ENCODE assay signal across 3 fruit fly cellular contexts in the genomic region with DNA sequence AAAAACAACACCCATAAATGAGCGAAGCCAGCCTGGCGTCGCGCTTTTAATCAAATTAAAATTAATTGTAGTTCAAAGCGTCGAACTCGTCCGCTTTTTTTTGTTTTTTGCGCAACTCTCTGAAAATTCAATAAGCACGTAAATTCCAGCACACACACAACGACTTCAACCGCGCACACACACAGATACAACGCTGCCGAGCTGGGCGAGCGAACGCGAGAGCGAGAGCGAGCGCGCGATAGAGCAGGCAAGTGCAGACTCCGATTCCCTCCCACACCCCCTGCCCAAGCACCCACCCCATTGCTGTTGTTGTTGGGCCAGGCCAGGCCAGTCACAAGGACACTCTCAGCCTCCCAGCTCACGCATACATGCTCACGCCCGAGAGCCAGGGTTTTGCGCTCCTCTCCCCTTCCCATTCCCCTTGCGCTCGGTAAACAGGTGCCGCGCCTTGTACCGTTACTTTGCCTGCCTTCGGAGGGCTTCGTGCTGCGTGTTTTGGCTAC.
TF ChIP-seq lines count a peak whose summit lies in the region.

No protein-coding gene starts in this region.

TF ChIP-seq in whole organism, embryonic, 481 proteins besides CTCF, POLR2A, EP300 and RAD21 (continued from another document and continues in another):
- TF ChIP-seq Oli (tag; optimal IDR thresholded peaks at IDR 0.05; lab: Kevin White, UChicago) (no peak), dan (GFP tag; IDR thresholded peaks at IDR 0.05; lab: Robert Waterston, UW) (no peak), p53 (GFP tag; optimal IDR thresholded peaks at IDR 0.05; lab: Kevin White, UChicago) (no peak), CG12219 (GFP tag; optimal IDR thresholded peaks at IDR 0.05; lab: Kevin White, UChicago) (no peak), CG17568 (GFP tag; optimal IDR thresholded peaks at IDR 0.05; lab: Kevin White, UChicago) (no peak), gro (GFP tag; optimal IDR thresholded peaks at IDR 0.05; lab: Kevin White, UChicago) (no peak), CG8388 (GFP tag; optimal IDR thresholded peaks at IDR 0.05; lab: Kevin White, UChicago) (no peak), Dll (GFP tag; IDR thresholded peaks at IDR 0.05; lab: Robert Waterston, UW; ENCODE audit: partially characterized antibody) (no peak), lbe (GFP tag; optimal IDR thresholded peaks at IDR 0.05; lab: Kevin White, UChicago) (peak; percentile 7), luna (GFP tag; optimal IDR thresholded peaks at IDR 0.05; lab: Kevin White, UChicago) (no peak), prd (optimal IDR thresholded peaks at IDR 0.05; lab: Kevin White, UChicago) (no peak), prd (GFP tag; IDR thresholded peaks at IDR 0.05; lab: Robert Waterston, UW) (no peak), Scr (GFP tag; IDR thresholded peaks at IDR 0.05; lab: Robert Waterston, UW; ENCODE audit: partially characterized antibody) (no peak), tll (GFP tag; optimal IDR thresholded peaks at IDR 0.05; lab: Kevin White, UChicago) (no peak), Xrp1 (GFP tag; IDR thresholded peaks at IDR 0.05; lab: Robert Waterston, UW) (no peak), CG11695 (GFP tag; IDR thresholded peaks at IDR 0.05; lab: Robert Waterston, UW) (no peak), fd102C (GFP tag; optimal IDR thresholded peaks at IDR 0.05; lab: Kevin White, UChicago) (no peak), Vsx1 (GFP tag; optimal IDR thresholded peaks at IDR 0.05; lab: Kevin White, UChicago) (no peak), sob (GFP tag; IDR thresholded peaks at IDR 0.05; lab: Robert Waterston, UW) (peak; percentile 31; the same call in 1 of the 2 replicates), CG6689 (GFP tag; IDR thresholded peaks at IDR 0.05; lab: Robert Waterston, UW) (no peak), lmd (GFP tag; IDR thresholded peaks at IDR 0.05; lab: Robert Waterston, UW) (no peak), phol (tag; optimal IDR thresholded peaks at IDR 0.05; lab: Kevin White, UChicago) (no peak), CG10431 (GFP tag; optimal IDR thresholded peaks at IDR 0.05; lab: Kevin White, UChicago) (no peak), NC2β (GFP tag; optimal IDR thresholded peaks at IDR 0.05; lab: Kevin White, UChicago) (no peak), CG3281 (GFP tag; optimal IDR thresholded peaks at IDR 0.05; lab: Kevin White, UChicago) (no peak), gsb (GFP tag; IDR thresholded peaks at IDR 0.05; lab: Robert Waterston, UW) (no peak), hkb (optimal IDR thresholded peaks at IDR 0.05; lab: Kevin White, UChicago) (no peak), hkb (GFP tag; IDR thresholded peaks at IDR 0.05; lab: Robert Waterston, UW) (no peak), CG33213 (GFP tag; optimal IDR thresholded peaks at IDR 0.05; lab: Kevin White, UChicago) (no peak), br (optimal IDR thresholded peaks at IDR 0.05; lab: Kevin White, UChicago) (no peak), ATbp (GFP tag; optimal IDR thresholded peaks at IDR 0.05; lab: Kevin White, UChicago) (no peak), hb (GFP tag; IDR thresholded peaks at IDR 0.05; lab: Robert Waterston, UW; ENCODE audit: partially characterized antibody) (no peak), D19A (tag; optimal IDR thresholded peaks at IDR 0.05; lab: Kevin White, UChicago) (no peak), jigr1 (GFP tag; IDR thresholded peaks at IDR 0.05; lab: Robert Waterston, UW) (no peak), hth (optimal IDR thresholded peaks at IDR 0.05; lab: Kevin White, UChicago) (no peak), CG10147 (GFP tag; optimal IDR thresholded peaks at IDR 0.05; lab: Kevin White, UChicago) (no peak), Sin3A (optimal IDR thresholded peaks at IDR 0.05; lab: Kevin White, UChicago) (no peak), Ada2b (GFP tag; IDR thresholded peaks at IDR 0.05; lab: Robert Waterston, UW) (0 out of 2 replicates have a peak, but pooled peaks have one; percentile 4), CG12391 (tag; optimal IDR thresholded peaks at IDR 0.05; lab: Kevin White, UChicago) (no peak), pb (GFP tag; optimal IDR thresholded peaks at IDR 0.05; lab: Kevin White, UChicago) (no peak), unpg (GFP tag; optimal IDR thresholded peaks at IDR 0.05; lab: Kevin White, UChicago) (no peak), CG3726 (GFP tag; IDR thresholded peaks at IDR 0.05; lab: Robert Waterston, UW) (no peak), CG2116 (GFP tag; optimal IDR thresholded peaks at IDR 0.05; lab: Kevin White, UChicago) (no peak), Fer2 (tag; optimal IDR thresholded peaks at IDR 0.05; lab: Kevin White, UChicago) (no peak)

TF ChIP-seq in whole organism, prepupa, 60 proteins besides CTCF, POLR2A, EP300 and RAD21 (continued from another document):
- TF ChIP-seq CG8119 (GFP tag; IDR thresholded peaks at IDR 0.05; lab: Robert Waterston, UW) (peak; percentile 19; the same call in 1 of the 3 replicates), svp (GFP tag; lab: Kevin White, UChicago) (peak; percentile 90), CG6163 (GFP tag; IDR thresholded peaks at IDR 0.05; lab: Robert Waterston, UW) (peak; percentile 67; the same call in 2 of the 3 replicates), ss (GFP tag; optimal IDR thresholded peaks at IDR 0.05; lab: Kevin White, UChicago) (peak; percentile 36 to 76), Eip78C (GFP tag; lab: Kevin White, UChicago) (peak; percentile 58), CG8319 (GFP tag; optimal IDR thresholded peaks at IDR 0.05; lab: Kevin White, UChicago) (no peak), CG15336 (GFP tag; IDR thresholded peaks at IDR 0.05; lab: Robert Waterston, UW) (peak; percentile 34; the same call in 1 of the 2 replicates), net (GFP tag; optimal IDR thresholded peaks at IDR 0.05; lab: Kevin White, UChicago) (peak; percentile 15), CG6854 (GFP tag; optimal IDR thresholded peaks at IDR 0.05; lab: Kevin White, UChicago) (peak; percentile 39), spab (GFP tag; optimal IDR thresholded peaks at IDR 0.05; lab: Kevin White, UChicago) (no peak)

TF ChIP-seq in whole organism, pupa, 21 proteins besides CTCF, POLR2A, EP300 and RAD21 (continued from another document):
- TF ChIP-seq Snoo (tag; optimal IDR thresholded peaks at IDR 0.05; lab: Kevin White, UChicago) = no peak
